Fruit fly (Drosophila melanogaster) whole organism, embryonic: ENCODE data around the gene CG31468.
A peak's percentile ranks its signal among the peaks of the same experiment; 100 is the strongest.

Experiments used
- Ada2b ChIP-seq: fragments of 200-800 bp; sonication (Bioruptor generic); IDR thresholded peaks from 2 replicates; pipeline ENCODE4 v1.3.6; 2022; ENCODE audit warnings: missing biosample characterization, missing genetic modification characterization
- BEAF-32 ChIP-seq: fragments of 200-800 bp; sonication (Bioruptor generic); optimal IDR thresholded peaks from 3 replicates; lab custom pipeline; 2017; ENCODE audit warnings: missing biosample characterization, missing genetic modification characterization, mild to moderate bottlenecking, moderate library complexity, missing genetic modification reagents
- CG10147 ChIP-seq: fragments of 200-800 bp; sonication (Bioruptor generic); optimal IDR thresholded peaks from 2 replicates; lab custom pipeline; 2019; ENCODE audit warnings: missing biosample characterization, mild to moderate bottlenecking, missing genetic modification characterization, moderate library complexity
- CG11560 ChIP-seq: fragments of 200-800 bp; sonication (Bioruptor generic); IDR thresholded peaks from 3 replicates; pipeline ENCODE4 v1.3.6; 2022; ENCODE audit warnings: missing biosample characterization, missing genetic modification characterization
- CG12219 ChIP-seq: fragments of 200-800 bp; sonication (Bioruptor generic); optimal IDR thresholded peaks from 3 replicates; lab custom pipeline; 2018; ENCODE audit warnings: missing biosample characterization, mild to moderate bottlenecking, missing genetic modification characterization
- CG12236 ChIP-seq: fragments of 200-800 bp; sonication (Bioruptor generic); optimal IDR thresholded peaks from 2 replicates; lab custom pipeline; 2016; ENCODE audit warnings: missing biosample characterization, missing genetic modification characterization
- CG14050 ChIP-seq: fragments of 200-800 bp; sonication (Bioruptor generic); IDR thresholded peaks from 3 replicates; pipeline ENCODE4 v1.3.6; 2022; ENCODE audit warnings: missing biosample characterization, missing genetic modification characterization
- CG14965 ChIP-seq: fragments of 200-800 bp; sonication (Bioruptor generic); optimal IDR thresholded peaks from 2 replicates; lab custom pipeline; 2016; ENCODE audit warnings: missing biosample characterization, missing genetic modification characterization, borderline replicate concordance
- CG15514 ChIP-seq: fragments of 200-800 bp; sonication (Bioruptor generic); optimal IDR thresholded peaks from 3 replicates; lab custom pipeline; 2017; ENCODE audit warnings: missing biosample characterization, missing genetic modification characterization, mild to moderate bottlenecking, moderate library complexity, missing genetic modification reagents
- CG16815 ChIP-seq: fragments of 200-800 bp; sonication (Bioruptor generic); optimal IDR thresholded peaks from 3 replicates; lab custom pipeline; 2017; ENCODE audit warnings: missing biosample characterization, mild to moderate bottlenecking, missing genetic modification characterization
- CG2202 ChIP-seq: fragments of 200-800 bp; sonication (Bioruptor generic); optimal IDR thresholded peaks from 2 replicates; lab custom pipeline; 2018; ENCODE audit warnings: missing biosample characterization, mild to moderate bottlenecking, missing genetic modification characterization
- CG30431 ChIP-seq: fragments of 200-800 bp; sonication (Bioruptor generic); optimal IDR thresholded peaks from 2 replicates; lab custom pipeline; 2017; ENCODE audit warnings: missing biosample characterization, missing genetic modification characterization
- CG31441 ChIP-seq: fragments of 200-800 bp; sonication (Bioruptor generic); IDR thresholded peaks from 2 replicates; pipeline ENCODE4 v1.3.6; 2022; ENCODE audit warnings: missing biosample characterization, missing genetic modification characterization
- CG32767 ChIP-seq: fragments of 200-800 bp; sonication (Bioruptor generic); IDR thresholded peaks from 2 replicates; pipeline ENCODE4 v1.3.6; 2022; ENCODE audit warnings: missing biosample characterization, missing genetic modification characterization
- CG3995 ChIP-seq: fragments of 200-800 bp; sonication (Bioruptor generic); optimal IDR thresholded peaks from 3 replicates; lab custom pipeline; 2016; ENCODE audit warnings: missing biosample characterization, missing genetic modification characterization
- CG4328 ChIP-seq: fragments of 200-800 bp; sonication (Bioruptor generic); optimal IDR thresholded peaks from 3 replicates; lab custom pipeline; 2017; ENCODE audit warnings: missing biosample characterization, missing genetic modification reagents, missing genetic modification characterization
- CG6272 ChIP-seq: fragments of 200-800 bp; sonication (Bioruptor generic); IDR thresholded peaks from 2 replicates; pipeline ENCODE4 v1.3.6; 2022; ENCODE audit warnings: missing biosample characterization, missing genetic modification characterization
- CG7839 ChIP-seq: fragments of 200-800 bp; sonication (Bioruptor generic); optimal IDR thresholded peaks from 3 replicates; lab custom pipeline; 2018; ENCODE audit warnings: missing biosample characterization, mild to moderate bottlenecking, missing genetic modification characterization, moderate library complexity
- CG7928 ChIP-seq: fragments of 200-800 bp; sonication (Bioruptor generic); optimal IDR thresholded peaks from 2 replicates; lab custom pipeline; 2017; ENCODE audit warnings: missing biosample characterization, mild to moderate bottlenecking, missing genetic modification characterization
- CG8924 ChIP-seq: fragments of 200-800 bp; optimal IDR thresholded peaks from 3 replicates; lab custom pipeline; 2019; ENCODE audit warnings: missing biosample characterization, mild to moderate bottlenecking, missing genetic modification characterization, moderate library complexity
- CG9609 ChIP-seq: fragments of 200-800 bp; sonication (Bioruptor generic); optimal IDR thresholded peaks from 3 replicates; lab custom pipeline; 2016; ENCODE audit warnings: missing biosample characterization, missing genetic modification characterization
- Dad ChIP-seq: fragments of 200-800 bp; sonication (Bioruptor generic); optimal IDR thresholded peaks from 3 replicates; lab custom pipeline; 2016; ENCODE audit warnings: missing biosample characterization, missing genetic modification characterization
- Dbx ChIP-seq: fragments of 200-800 bp; sonication (Bioruptor generic); IDR thresholded peaks from 3 replicates; pipeline ENCODE4 v1.3.6; 2022; ENCODE audit warnings: missing biosample characterization, missing genetic modification characterization
- Eip74EF ChIP-seq, 2 experiments: fragments of 200-800 bp in 1 of 2; fragments of >200 bp in 1 of 2; sonication (Bioruptor generic) in 1 of 2; optimal IDR thresholded peaks; 2 replicates each; lab custom pipeline; 2017 to 2019; ENCODE audit warnings: missing biosample characterization in 2 of 2, missing genetic modification characterization in 2 of 2, mild to moderate bottlenecking in 1 of 2, moderate library complexity in 1 of 2
- Lhr ChIP-seq: fragments of 200-800 bp; sonication (Bioruptor generic); optimal IDR thresholded peaks from 3 replicates; lab custom pipeline; 2017; ENCODE audit warnings: mild to moderate bottlenecking, missing biosample characterization, missing genetic modification reagents, missing genetic modification characterization
- NfI ChIP-seq: fragments of 200-800 bp; sonication (Bioruptor generic); optimal IDR thresholded peaks from 3 replicates; lab custom pipeline; 2018; ENCODE audit warnings: missing biosample characterization, mild to moderate bottlenecking, missing genetic modification characterization, moderate library complexity
- Scr ChIP-seq: fragments of 200-800 bp; sonication (Bioruptor generic); IDR thresholded peaks from 2 replicates; pipeline ENCODE4 v1.3.6; 2022; ENCODE audit warnings: missing biosample characterization, missing genetic modification characterization; ENCODE audit not compliant: partially characterized antibody
- Sry-δ ChIP-seq: fragments of 200-800 bp; sonication (Bioruptor generic); optimal IDR thresholded peaks from 2 replicates; lab custom pipeline; 2016; ENCODE audit warnings: missing biosample characterization, missing genetic modification characterization
- Xbp1 ChIP-seq: fragments of 200-800 bp; sonication (Bioruptor generic); optimal IDR thresholded peaks from 3 replicates; lab custom pipeline; 2016; ENCODE audit warnings: missing biosample characterization, mild to moderate bottlenecking, missing genetic modification characterization
- caup ChIP-seq: fragments of 200-800 bp; sonication (Bioruptor generic); optimal IDR thresholded peaks from 3 replicates; lab custom pipeline; 2017; ENCODE audit warnings: missing biosample characterization, mild to moderate bottlenecking, missing genetic modification characterization, moderate library complexity; ENCODE audit not compliant: severe bottlenecking
- croc ChIP-seq: fragments of 200-800 bp; sonication (Bioruptor generic); conservative IDR thresholded peaks from 3 replicates; pipeline ENCODE4 v1.3.6; 2022; ENCODE audit warnings: missing biosample characterization, missing genetic modification characterization
- da ChIP-seq: fragments of 200-800 bp; sonication (Bioruptor generic); optimal IDR thresholded peaks from 2 replicates; lab custom pipeline; 2016; ENCODE audit warnings: missing biosample characterization, missing genetic modification characterization
- ems ChIP-seq: fragments of 200-800 bp; sonication (Bioruptor generic); optimal IDR thresholded peaks from 3 replicates; lab custom pipeline; 2016; ENCODE audit warnings: missing biosample characterization, missing genetic modification characterization
- exex ChIP-seq: fragments of 200-800 bp; sonication (Bioruptor generic); optimal IDR thresholded peaks from 4 replicates; lab custom pipeline; 2018; ENCODE audit warnings: missing biosample characterization, mild to moderate bottlenecking, missing genetic modification characterization, moderate library complexity
- gcm ChIP-seq: fragments of 200-800 bp; sonication (Bioruptor generic); optimal IDR thresholded peaks from 2 replicates; lab custom pipeline; 2019; ENCODE audit warnings: missing biosample characterization, mild to moderate bottlenecking, missing genetic modification characterization, moderate library complexity
- gcm2 ChIP-seq: fragments of 200-800 bp; sonication (Bioruptor generic); optimal IDR thresholded peaks from 2 replicates; lab custom pipeline; 2016; ENCODE audit warnings: missing biosample characterization, missing genetic modification characterization
- gro ChIP-seq: fragments of 200-800 bp; sonication (Bioruptor generic); optimal IDR thresholded peaks from 2 replicates; lab custom pipeline; 2016; ENCODE audit warnings: missing biosample characterization, missing genetic modification characterization
- knrl ChIP-seq: fragments of 200-800 bp; sonication (Bioruptor generic); IDR thresholded peaks from 3 replicates; pipeline ENCODE4 v1.3.6; 2022; ENCODE audit warnings: missing biosample characterization, missing genetic modification characterization; ENCODE audit not compliant: partially characterized antibody
- lilli ChIP-seq: fragments of 200-800 bp; sonication (Bioruptor generic); optimal IDR thresholded peaks from 3 replicates; lab custom pipeline; 2016; ENCODE audit warnings: missing biosample characterization, missing genetic modification characterization
- pho ChIP-seq: fragments of 200-800 bp; sonication (Bioruptor generic); optimal IDR thresholded peaks from 2 replicates; lab custom pipeline; 2016; ENCODE audit warnings: missing biosample characterization, missing genetic modification characterization
- pum ChIP-seq: fragments of 200-800 bp; sonication (Bioruptor generic); optimal IDR thresholded peaks from 2 replicates; lab custom pipeline; 2016; ENCODE audit warnings: missing biosample characterization, missing genetic modification characterization
- run ChIP-seq: fragments of 200-800 bp; sonication (Bioruptor generic); optimal IDR thresholded peaks from 3 replicates; lab custom pipeline; 2018; ENCODE audit warnings: missing biosample characterization, mild to moderate bottlenecking, missing genetic modification characterization
- schlank ChIP-seq: fragments of 200-800 bp; sonication (Bioruptor generic); optimal IDR thresholded peaks from 2 replicates; lab custom pipeline; 2018; ENCODE audit warnings: missing biosample characterization, mild to moderate bottlenecking, missing genetic modification characterization
- sim ChIP-seq: fragments of 200-800 bp; sonication (Bioruptor generic); IDR thresholded peaks from 2 replicates; pipeline ENCODE4 v1.3.6; 2022; ENCODE audit warnings: missing biosample characterization, missing genetic modification characterization
- sug ChIP-seq: fragments of 200-800 bp; optimal IDR thresholded peaks from 2 replicates; lab custom pipeline; 2019; ENCODE audit warnings: missing biosample characterization, mild to moderate bottlenecking, missing genetic modification characterization, moderate library complexity
- tll ChIP-seq, 2 experiments: fragments of 200-800 bp in 1 of 2; fragments of >200 bp in 1 of 2; sonication (Bioruptor generic) in 1 of 2; optimal IDR thresholded peaks; 2 replicates each; lab custom pipeline; 2017 to 2019; ENCODE audit warnings: missing biosample characterization in 2 of 2, missing genetic modification characterization in 2 of 2, mild to moderate bottlenecking in 1 of 2, moderate library complexity in 1 of 2
- tna ChIP-seq: fragments of 200-800 bp; sonication (Bioruptor generic); IDR thresholded peaks from 2 replicates; pipeline ENCODE4 v1.3.6; 2022; ENCODE audit warnings: missing biosample characterization, missing genetic modification characterization; ENCODE audit not compliant: partially characterized antibody
- trh ChIP-seq: fragments of 200-800 bp; sonication (Bioruptor generic); optimal IDR thresholded peaks from 2 replicates; lab custom pipeline; 2016; ENCODE audit warnings: missing biosample characterization, missing genetic modification characterization

The CG31468 gene

DNA sequence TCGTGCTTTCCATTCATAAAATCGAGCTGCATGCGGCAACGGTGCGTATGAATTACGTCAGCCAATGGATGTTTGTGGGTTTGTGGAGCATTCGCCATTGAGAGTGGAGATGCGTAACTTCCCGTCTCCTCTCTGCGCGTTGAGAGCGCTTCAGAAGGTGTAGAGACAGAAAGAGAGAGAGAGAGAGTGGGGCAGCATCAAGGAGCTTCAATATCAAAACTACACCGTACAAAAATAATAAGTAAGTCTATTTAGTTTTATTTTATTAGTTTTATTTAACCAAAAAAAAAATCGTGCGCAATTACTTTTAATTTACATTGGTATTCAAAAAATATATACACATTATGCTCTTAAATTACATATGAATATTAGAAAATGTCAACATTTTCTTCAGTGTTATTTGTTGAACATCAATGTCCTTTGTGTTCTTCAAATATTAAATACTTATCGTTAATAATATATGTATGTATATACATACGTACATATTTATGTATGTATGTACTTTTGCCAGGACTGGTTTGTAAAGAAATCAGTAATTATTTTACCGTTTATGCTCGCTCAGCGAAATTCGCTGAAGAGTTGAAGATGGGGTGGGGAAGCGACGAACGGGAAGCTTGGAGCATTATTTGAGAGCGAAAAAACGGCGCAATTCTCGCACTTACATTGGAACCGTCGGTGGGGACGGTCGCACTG is 22.7 kb upstream of the CG31468 start, which contains the start of gene CG10365 (continued):
- peak; percentile 36 for TF ChIP-seq sug (tag; lab: Kevin White, UChicago)
- no peak for TF ChIP-seq knrl (GFP tag; lab: Robert Waterston, UW)
- peak; percentile 85 for TF ChIP-seq CG8924 (tag; lab: Kevin White, UChicago)
- peak in 1 of 2 experiments; percentile 93 for TF ChIP-seq Eip74EF (GFP tag; optimal IDR thresholded peaks at IDR 0.05; lab: Kevin White, UChicago)
- no peak for TF ChIP-seq Lhr (GFP tag; lab: Kevin White, UChicago)
- no peak for TF ChIP-seq gcm2 (GFP tag; lab: Kevin White, UChicago)
- TF ChIP-seq gcm (GFP tag; lab: Kevin White, UChicago), result peak; percentile 91
- no peak for TF ChIP-seq Scr (GFP tag; lab: Robert Waterston, UW)
- peak; percentile 88 for TF ChIP-seq CG32767 (GFP tag; lab: Robert Waterston, UW)
- peak; percentile 64; the same call in 1 of the 2 replicates for TF ChIP-seq sim (GFP tag; lab: Robert Waterston, UW)
- TF ChIP-seq CG2202 (tag; lab: Kevin White, UChicago), result no peak
- TF ChIP-seq CG6272, result peak; percentile 32; the same call in 1 of the 2 replicates
- TF ChIP-seq CG14050 (GFP tag; lab: Robert Waterston, UW), result peak; percentile 70; the same call in 2 of the 3 replicates
- TF ChIP-seq CG4328 (GFP tag; lab: Kevin White, UChicago), result peak; percentile 58
- no peak for TF ChIP-seq BEAF-32 (GFP tag; lab: Kevin White, UChicago)
- TF ChIP-seq pum (GFP tag; lab: Kevin White, UChicago), result no peak
- peak; percentile 66 for TF ChIP-seq exex (tag; lab: Kevin White, UChicago)
- TF ChIP-seq lilli, result peak; percentile 52
- peak; percentile 79 for TF ChIP-seq run
- TF ChIP-seq CG3995, result no peak
- peak; percentile 59 for TF ChIP-seq CG12219 (GFP tag; lab: Kevin White, UChicago)
- TF ChIP-seq CG31441, result peak; percentile 93
- TF ChIP-seq CG16815 (GFP tag; lab: Kevin White, UChicago), result peak; percentile 45
- peak; percentile 72 for TF ChIP-seq croc (GFP tag; lab: Robert Waterston, UW)
- no peak for TF ChIP-seq CG12236 (GFP tag; lab: Kevin White, UChicago)
- peak; percentile 94 for TF ChIP-seq CG10147 (GFP tag; lab: Kevin White, UChicago)
- TF ChIP-seq CG11560, result peak; percentile 51; the same call in 2 of the 3 replicates
- TF ChIP-seq CG14965 (GFP tag; lab: Kevin White, UChicago), result no peak
- peak; percentile 73 for TF ChIP-seq caup (GFP tag; lab: Kevin White, UChicago)
- no peak for TF ChIP-seq tll (GFP tag; optimal IDR thresholded peaks at IDR 0.05; lab: Kevin White, UChicago)
- TF ChIP-seq Sry-δ, result no peak
- TF ChIP-seq CG15514, result peak; percentile 21
- TF ChIP-seq da, result no peak
- TF ChIP-seq CG30431 (GFP tag; lab: Kevin White, UChicago), result no peak
- no peak for TF ChIP-seq CG9609 (GFP tag; lab: Kevin White, UChicago)
- TF ChIP-seq trh, result peak; percentile 34
- no peak; the same call in 1 of the 2 replicates for TF ChIP-seq tna (GFP tag; lab: Robert Waterston, UW)
- peak; percentile 77 for TF ChIP-seq Xbp1 (GFP tag; lab: Kevin White, UChicago)
- TF ChIP-seq schlank (tag; lab: Kevin White, UChicago), result no peak
- TF ChIP-seq Dbx (GFP tag; lab: Robert Waterston, UW), result peak; percentile 85
- TF ChIP-seq gro (GFP tag; lab: Kevin White, UChicago), result no peak
- TF ChIP-seq pho (GFP tag; lab: Kevin White, UChicago), result no peak
- peak; percentile 96 for TF ChIP-seq CG7839
- peak; percentile 88 for TF ChIP-seq Ada2b (GFP tag; lab: Robert Waterston, UW)
- no peak for TF ChIP-seq ems (GFP tag; lab: Kevin White, UChicago)
- no peak for TF ChIP-seq CG7928 (GFP tag; lab: Kevin White, UChicago)
- no peak for TF ChIP-seq Dad (GFP tag; lab: Kevin White, UChicago)
- peak; percentile 52 for TF ChIP-seq NfI (GFP tag; lab: Kevin White, UChicago)
